Worm (Caenorhabditis elegans): ENCODE results near the gene swt-1.

swt-1 gene

DNA sequence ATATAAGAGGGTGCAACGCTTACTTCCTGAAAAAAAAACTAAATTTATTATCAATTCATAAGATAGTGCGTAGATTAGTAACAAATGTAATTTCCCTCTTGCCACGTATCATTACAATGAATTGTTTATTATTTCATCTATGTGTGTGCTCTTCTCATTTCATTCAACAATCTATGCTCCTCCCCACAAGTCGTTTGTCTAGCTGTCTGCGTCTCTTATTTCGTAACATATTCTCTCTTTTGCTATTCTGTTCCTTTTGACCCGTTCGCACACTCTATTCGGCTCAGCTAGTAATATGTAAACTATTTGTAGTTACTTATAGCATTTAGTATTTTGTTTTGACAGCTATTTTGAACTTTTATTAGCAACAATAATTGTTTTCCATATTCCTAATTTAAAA lies 25.3 kb upstream of the swt-1 start:
- TF ChIP-seq nhr-21 (tag; optimal IDR thresholded peaks at IDR 0.05), result no peak
- TF ChIP-seq crh-2 (tag; optimal IDR thresholded peaks at IDR 0.05), result peak; percentile 67
- peak; percentile 15 for TF ChIP-seq sma-9 (GFP tag; optimal IDR thresholded peaks at IDR 0.05)
- no peak for TF ChIP-seq sma-9 (tag; optimal IDR thresholded peaks at IDR 0.05)
- peak; percentile 29 for TF ChIP-seq C34F6.9 (tag; optimal IDR thresholded peaks at IDR 0.05)

DNA sequence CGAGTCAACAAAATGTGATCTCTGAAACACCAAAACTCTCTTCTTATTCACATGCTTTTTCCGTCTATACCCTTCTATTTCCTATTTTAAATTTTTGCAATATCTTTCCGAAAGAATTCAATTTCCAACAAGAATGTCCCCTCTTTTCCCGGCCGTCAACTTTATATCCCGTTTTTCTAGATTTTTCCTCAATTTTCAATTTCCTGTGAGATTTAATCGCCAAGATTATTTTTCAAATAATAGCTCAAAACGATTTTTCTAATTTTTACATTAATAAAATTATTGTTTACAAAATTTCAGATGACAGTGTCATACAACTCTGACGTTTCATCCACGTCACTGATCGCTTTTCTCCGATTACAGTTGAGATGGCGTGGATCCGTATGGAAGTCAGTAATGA lies 24.0 kb upstream of the swt-1 start, which contains the start of gene best-19:
Gene best-19 (plus strand): TSS at position 301 of the 400 bp plus-strand sequence.
- TF ChIP-seq ceh-16 (tag; optimal IDR thresholded peaks at IDR 0.05) (no peak), blmp-1 (tag; optimal IDR thresholded peaks at IDR 0.05; ENCODE audit: insufficient read depth) (no peak), ama-1 (optimal IDR thresholded peaks at IDR 0.05) (no peak), ceh-82 (tag; optimal IDR thresholded peaks at IDR 0.05) (no peak), peb-1 (tag; optimal IDR thresholded peaks at IDR 0.05) (no peak), lin-11 (tag; optimal IDR thresholded peaks at IDR 0.05) (no peak), dmd-4 (tag; optimal IDR thresholded peaks at IDR 0.05) (no peak), ZK546.5 (tag; optimal IDR thresholded peaks at IDR 0.05) (no peak), sma-3 (GFP tag; optimal IDR thresholded peaks at IDR 0.05) (no peak), nhr-11 (tag; optimal IDR thresholded peaks at IDR 0.05) (no peak)

DNA sequence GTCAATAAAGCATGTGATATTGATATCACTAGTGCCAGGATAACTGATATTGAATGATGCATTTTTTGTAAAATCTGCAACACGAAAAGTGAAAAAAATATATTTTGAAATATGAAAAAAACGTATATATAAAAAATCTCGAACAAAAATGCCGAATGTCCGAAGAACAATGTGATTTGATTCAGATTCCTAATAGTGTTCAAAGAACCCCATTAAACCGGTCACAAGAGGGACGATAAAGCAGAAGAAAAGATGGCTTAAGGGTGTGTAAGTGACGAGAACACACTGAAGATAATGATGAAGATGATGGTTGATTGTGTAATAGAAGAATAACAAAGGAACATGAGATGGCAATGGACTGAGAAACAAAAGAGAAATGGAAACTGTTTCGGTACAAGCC lies 19.3 kb upstream of the swt-1 start, which contains the start of gene T21D12.14:
Gene T21D12.14 (minus strand): TSS at position 101 of the 400 bp plus-strand sequence.
- TF ChIP-seq skn-1 (tag; optimal IDR thresholded peaks at IDR 0.05) (no peak), nhr-11 (tag; optimal IDR thresholded peaks at IDR 0.05) (no peak), mab-5 (tag; optimal IDR thresholded peaks at IDR 0.05) (no peak), ztf-1 (GFP tag; conservative IDR thresholded peaks at IDR 0.05) (no peak), lin-11 (tag; optimal IDR thresholded peaks at IDR 0.05) (no peak), ceh-16 (tag; optimal IDR thresholded peaks at IDR 0.05) (no peak), nhr-237 (tag; optimal IDR thresholded peaks at IDR 0.05) (no peak), nhr-21 (tag; optimal IDR thresholded peaks at IDR 0.05) (no peak), ztf-11 (tag; optimal IDR thresholded peaks at IDR 0.05) (no peak), nhr-6 (tag; optimal IDR thresholded peaks at IDR 0.05) (no peak), mbf-1 (tag; optimal IDR thresholded peaks at IDR 0.05) (no peak), lin-39 (tag; optimal IDR thresholded peaks at IDR 0.05) (no peak), elt-3 (tag; optimal IDR thresholded peaks at IDR 0.05) (no peak), ama-1 (optimal IDR thresholded peaks at IDR 0.05) (no peak)

DNA sequence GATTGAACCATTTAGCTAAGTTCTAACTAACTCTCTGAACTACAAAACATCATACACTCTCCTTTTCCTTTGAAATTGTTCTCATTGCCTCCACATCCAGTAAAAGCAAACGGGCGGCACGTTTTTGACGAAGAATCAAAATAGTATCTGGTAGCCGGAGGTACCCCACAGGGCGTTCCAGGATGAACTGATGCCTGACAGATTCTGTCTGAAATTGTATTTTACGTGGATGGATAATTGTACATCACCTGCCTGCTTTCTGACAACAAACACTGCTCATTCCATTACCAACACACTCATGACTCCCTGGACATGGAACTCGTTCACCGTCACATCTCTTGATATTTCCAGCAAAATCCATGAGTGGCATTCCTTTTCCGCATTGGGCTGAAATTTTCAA lies 16.9 kb upstream of the swt-1 start:
- no peak for TF ChIP-seq nhr-237 (tag; optimal IDR thresholded peaks at IDR 0.05)
- TF ChIP-seq lin-13 (GFP tag; optimal IDR thresholded peaks at IDR 0.05), result no peak
- TF ChIP-seq F13H6.1 (tag; optimal IDR thresholded peaks at IDR 0.05), result no peak
- TF ChIP-seq unc-39 (tag; optimal IDR thresholded peaks at IDR 0.05), result no peak
- TF ChIP-seq ztf-1 (GFP tag; conservative IDR thresholded peaks at IDR 0.05), result no peak
- TF ChIP-seq unc-62 (GFP tag; optimal IDR thresholded peaks at IDR 0.05), result no peak
- TF ChIP-seq peb-1 (tag; optimal IDR thresholded peaks at IDR 0.05), result no peak
- no peak for TF ChIP-seq snpc-4 (tag; optimal IDR thresholded peaks at IDR 0.05)
- TF ChIP-seq alr-1 (tag; optimal IDR thresholded peaks at IDR 0.05), result no peak
- no peak for TF ChIP-seq elt-1 (tag; optimal IDR thresholded peaks at IDR 0.05)
- no peak for TF ChIP-seq sma-9 (GFP tag; optimal IDR thresholded peaks at IDR 0.05)
- TF ChIP-seq sma-9 (tag; optimal IDR thresholded peaks at IDR 0.05), result no peak
- TF ChIP-seq skn-1 (tag; optimal IDR thresholded peaks at IDR 0.05), result no peak
- no peak for TF ChIP-seq blmp-1 (tag; optimal IDR thresholded peaks at IDR 0.05; ENCODE audit: insufficient read depth)
- TF ChIP-seq zag-1 (tag; optimal IDR thresholded peaks at IDR 0.05), result no peak
- no peak for TF ChIP-seq nhr-21 (tag; optimal IDR thresholded peaks at IDR 0.05)
- TF ChIP-seq Y55F3AM.14 (GFP tag; optimal IDR thresholded peaks at IDR 0.05), result no peak

DNA sequence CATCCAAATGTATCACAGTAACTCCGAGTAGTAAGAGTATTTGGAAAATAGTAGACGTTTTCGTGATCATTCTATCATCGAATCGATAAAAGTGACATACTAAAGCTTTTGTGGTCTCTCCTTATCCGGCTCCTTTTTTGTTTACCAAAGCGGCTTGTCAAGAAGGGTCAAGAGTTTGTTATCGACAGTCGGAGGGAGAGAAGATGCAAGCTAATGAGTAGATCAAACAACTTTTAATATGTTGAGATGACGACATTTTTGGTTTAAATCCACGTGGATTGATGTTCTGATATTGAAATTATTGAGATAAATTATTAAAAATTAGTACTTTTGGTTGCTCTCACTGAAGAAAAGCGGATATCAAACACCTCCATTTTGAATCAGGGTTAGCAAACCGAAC lies 15.9 kb upstream of the swt-1 start, which contains the start of gene T21D12.7:
Gene T21D12.7 (minus strand): TSS at position 101 of the 400 bp plus-strand sequence.
- TF ChIP-seq dmd-4 (tag; optimal IDR thresholded peaks at IDR 0.05), result no peak
- TF ChIP-seq sma-9 (GFP tag; optimal IDR thresholded peaks at IDR 0.05), result no peak
- TF ChIP-seq sma-9 (tag; optimal IDR thresholded peaks at IDR 0.05), result no peak
- TF ChIP-seq zag-1 (tag; optimal IDR thresholded peaks at IDR 0.05), result no peak
- TF ChIP-seq ZK546.5 (tag; optimal IDR thresholded peaks at IDR 0.05), result no peak
- no peak for TF ChIP-seq sem-4 (tag; optimal IDR thresholded peaks at IDR 0.05)
- TF ChIP-seq snpc-4 (tag; optimal IDR thresholded peaks at IDR 0.05), result no peak
- TF ChIP-seq elt-3 (tag; optimal IDR thresholded peaks at IDR 0.05), result no peak
- TF ChIP-seq Y55F3AM.14 (GFP tag; optimal IDR thresholded peaks at IDR 0.05), result no peak
- no peak for TF ChIP-seq nhr-23 (tag; optimal IDR thresholded peaks at IDR 0.05)
- TF ChIP-seq lin-13 (GFP tag; optimal IDR thresholded peaks at IDR 0.05), result no peak
- TF ChIP-seq gmeb-1 (tag; optimal IDR thresholded peaks at IDR 0.05), result no peak
- TF ChIP-seq nhr-6 (tag; optimal IDR thresholded peaks at IDR 0.05), result no peak
- no peak for TF ChIP-seq ceh-82 (tag; optimal IDR thresholded peaks at IDR 0.05)
- no peak for TF ChIP-seq skn-1 (tag; optimal IDR thresholded peaks at IDR 0.05)
- no peak for TF ChIP-seq alr-1 (tag; optimal IDR thresholded peaks at IDR 0.05)
- no peak for TF ChIP-seq nhr-129 (tag; optimal IDR thresholded peaks at IDR 0.05)
- TF ChIP-seq nhr-12 (tag; optimal IDR thresholded peaks at IDR 0.05), result no peak

Data from whole organism, L2 larva.